Fruit fly (Drosophila melanogaster) whole organism: Measurements from ENCODE around the gene lectin-33A.

Source experiments
- CG8478 ChIP-seq: fragments of >200 bp; optimal IDR thresholded peaks from 2 replicates; lab custom pipeline; 2018; ENCODE audit warnings: inconsistent platforms
- Dll ChIP-seq: fragments of >200 bp; optimal IDR thresholded peaks from 2 replicates; lab custom pipeline; 2017
- EcR ChIP-seq, 2 experiments: fragments of >200 bp; optimal IDR thresholded peaks; 2 replicates each; lab custom pipeline; 2017; ENCODE audit warnings: missing biosample characterization in 2 of 2, missing genetic modification characterization in 2 of 2, missing genetic modification reagents in 2 of 2
- pan ChIP-seq: fragments of >200 bp; optimal IDR thresholded peaks from 2 replicates; lab custom pipeline; 2017
- psq ChIP-seq: fragments of >200 bp; optimal IDR thresholded peaks from 2 replicates; lab custom pipeline; 2017
- usp ChIP-seq: fragments of >200 bp; optimal IDR thresholded peaks from 2 replicates; lab custom pipeline; 2017; ENCODE audit warnings: missing biosample characterization, missing genetic modification characterization, mixed read lengths

- no peak for TF ChIP-seq pan (lab: Kevin White, UChicago)
- TF ChIP-seq CG8478: no peak
- TF ChIP-seq EcR (GFP tag; optimal IDR thresholded peaks at IDR 0.05; lab: Kevin White, UChicago): peak; percentile 5 to 49
- TF ChIP-seq usp: no peak
- no peak for TF ChIP-seq psq (lab: Kevin White, UChicago)
- TF ChIP-seq Dll: no peak
Observed at dm6 chr2L:11045467-11045914, 43.6 kb downstream of the lectin-33A start.
